Worm (Caenorhabditis elegans) whole organism, late embryonic: Measurements from ENCODE around the gene clec-52.

Experiments used
- C38D4.7 ChIP-seq: fragments of 200-800 bp; sonication (Bioruptor generic); optimal IDR thresholded peaks from 2 replicates; lab custom pipeline; 2018; ENCODE audit warnings: mild to moderate bottlenecking, missing genetic modification characterization, moderate library complexity, missing compliant biosample characterization
- F13H6.1 ChIP-seq: sonication (generic microtip); optimal IDR thresholded peaks from 2 replicates; lab custom pipeline; 2016; ENCODE audit warnings: missing genetic modification characterization, missing compliant biosample characterization
- K02D7.2 ChIP-seq: sonication (generic microtip); optimal IDR thresholded peaks from 2 replicates; lab custom pipeline; 2017; ENCODE audit warnings: mild to moderate bottlenecking, missing genetic modification characterization, missing compliant biosample characterization
- T23F11.4 ChIP-seq: fragments of 200-800 bp; sonication (Bioruptor generic); optimal IDR thresholded peaks from 2 replicates; lab custom pipeline; 2018; ENCODE audit warnings: mild to moderate bottlenecking, missing genetic modification characterization, missing compliant biosample characterization
- ceh-14 ChIP-seq: sonication (generic microtip); optimal IDR thresholded peaks from 2 replicates; lab custom pipeline; 2016; ENCODE audit warnings: missing genotype, missing genetic modification characterization, missing compliant biosample characterization
- ceh-18 ChIP-seq: sonication (generic microtip); optimal IDR thresholded peaks from 2 replicates; lab custom pipeline; 2016; ENCODE audit warnings: missing genetic modification characterization, missing compliant biosample characterization
- ceh-19 ChIP-seq: fragments of 200-800 bp; sonication (Bioruptor generic); optimal IDR thresholded peaks from 2 replicates; lab custom pipeline; 2018; ENCODE audit warnings: mild to moderate bottlenecking, missing genetic modification characterization, missing compliant biosample characterization
- ceh-24 ChIP-seq: sonication (generic microtip); optimal IDR thresholded peaks from 2 replicates; lab custom pipeline; 2016; ENCODE audit warnings: mild to moderate bottlenecking, missing genetic modification characterization, missing compliant biosample characterization
- ceh-34 ChIP-seq: sonication (generic microtip); optimal IDR thresholded peaks from 2 replicates; lab custom pipeline; 2016; ENCODE audit warnings: mild to moderate bottlenecking, missing genetic modification characterization, missing compliant biosample characterization
- ceh-45 ChIP-seq: fragments of 200-800 bp; sonication (Bioruptor generic); IDR thresholded peaks from 2 replicates; pipeline ENCODE4 v1.3.6; 2022; ENCODE audit warnings: missing genetic modification reagents, missing genetic modification characterization, missing compliant biosample characterization
- ceh-48 ChIP-seq: sonication (generic microtip); optimal IDR thresholded peaks from 2 replicates; lab custom pipeline; 2016; ENCODE audit warnings: missing genetic modification characterization, inconsistent platforms, missing compliant biosample characterization
- ceh-6 ChIP-seq: fragments of 200-800 bp; sonication (Bioruptor generic); optimal IDR thresholded peaks from 2 replicates; lab custom pipeline; 2018; ENCODE audit warnings: mild to moderate bottlenecking, missing genetic modification characterization, missing compliant biosample characterization
- ceh-9 ChIP-seq: sonication (generic microtip); optimal IDR thresholded peaks from 2 replicates; lab custom pipeline; 2016; ENCODE audit warnings: mild to moderate bottlenecking, missing genetic modification characterization, inconsistent platforms, missing compliant biosample characterization
- dve-1 ChIP-seq: sonication (generic microtip); optimal IDR thresholded peaks from 2 replicates; lab custom pipeline; 2017; ENCODE audit warnings: antibody characterized with exemption, mild to moderate bottlenecking, missing genetic modification characterization, missing compliant biosample characterization
- elt-2 ChIP-seq: sonication (generic microtip); optimal IDR thresholded peaks from 2 replicates; lab custom pipeline; 2016; ENCODE audit warnings: missing genetic modification reagents, missing genetic modification characterization, missing compliant biosample characterization
- elt-4 ChIP-seq: sonication (generic microtip); optimal IDR thresholded peaks from 2 replicates; lab custom pipeline; 2016; ENCODE audit warnings: missing genetic modification characterization, missing compliant biosample characterization
- eyg-1 ChIP-seq: sonication (generic microtip); optimal IDR thresholded peaks from 2 replicates; lab custom pipeline; 2016; ENCODE audit warnings: missing genotype, missing genetic modification characterization, missing compliant biosample characterization
- fax-1 ChIP-seq: sonication (generic microtip); optimal IDR thresholded peaks from 2 replicates; lab custom pipeline; 2016; ENCODE audit warnings: missing genotype, missing genetic modification characterization, missing compliant biosample characterization
- fkh-10 ChIP-seq: fragments of 150-350 bp; optimal IDR thresholded peaks from 2 replicates; lab custom pipeline; 2014; ENCODE audit warnings: missing biosample characterization, missing genetic modification reagents, missing genetic modification characterization
- gmeb-2 ChIP-seq: sonication (generic microtip); optimal IDR thresholded peaks from 2 replicates; lab custom pipeline; 2016; ENCODE audit warnings: missing genetic modification characterization, inconsistent platforms, missing compliant biosample characterization
- hlh-13 ChIP-seq: fragments of 200-800 bp; sonication (Bioruptor generic); optimal IDR thresholded peaks from 2 replicates; lab custom pipeline; 2018; ENCODE audit warnings: mild to moderate bottlenecking, missing genetic modification characterization, missing compliant biosample characterization
- lim-6 ChIP-seq: sonication (generic microtip); optimal IDR thresholded peaks from 2 replicates; lab custom pipeline; 2016; ENCODE audit warnings: missing genetic modification characterization, missing compliant biosample characterization
- madf-2 ChIP-seq: sonication (generic microtip); optimal IDR thresholded peaks from 2 replicates; lab custom pipeline; 2017; ENCODE audit warnings: missing genetic modification characterization, missing compliant biosample characterization
- nhr-11 ChIP-seq: fragments of 150-350 bp; optimal IDR thresholded peaks from 2 replicates; lab custom pipeline; 2014; ENCODE audit warnings: missing biosample characterization, missing genetic modification characterization
- nhr-232 ChIP-seq: sonication (generic microtip); optimal IDR thresholded peaks from 2 replicates; lab custom pipeline; 2016; ENCODE audit warnings: missing genetic modification characterization, missing compliant biosample characterization
- npax-4 ChIP-seq: sonication (generic microtip); optimal IDR thresholded peaks from 2 replicates; lab custom pipeline; 2016; ENCODE audit warnings: missing genetic modification characterization, missing compliant biosample characterization
- odd-2 ChIP-seq: sonication (generic microtip); optimal IDR thresholded peaks from 2 replicates; lab custom pipeline; 2017; ENCODE audit warnings: antibody characterized with exemption, mild to moderate bottlenecking, missing genetic modification characterization, missing compliant biosample characterization
- pag-3 ChIP-seq: sonication (generic microtip); optimal IDR thresholded peaks from 2 replicates; lab custom pipeline; 2016; ENCODE audit warnings: missing compliant biosample characterization, missing genetic modification characterization, borderline replicate concordance
- pat-9 ChIP-seq: fragments of 200-800 bp; sonication (Bioruptor generic); optimal IDR thresholded peaks from 2 replicates; lab custom pipeline; 2018; ENCODE audit warnings: mild to moderate bottlenecking, missing genetic modification characterization, moderate library complexity, missing compliant biosample characterization
- pha-2 ChIP-seq: sonication (generic microtip); optimal IDR thresholded peaks from 2 replicates; lab custom pipeline; 2017; ENCODE audit warnings: mild to moderate bottlenecking, missing genetic modification characterization, missing compliant biosample characterization
- pqm-1 ChIP-seq: sonication (generic microtip); optimal IDR thresholded peaks from 2 replicates; lab custom pipeline; 2016; ENCODE audit warnings: missing genetic modification characterization, missing compliant biosample characterization
- ref-2 ChIP-seq: sonication (generic microtip); optimal IDR thresholded peaks from 2 replicates; lab custom pipeline; 2016; ENCODE audit warnings: missing genetic modification characterization, missing compliant biosample characterization
- rnt-1 ChIP-seq: sonication (generic microtip); optimal IDR thresholded peaks from 2 replicates; lab custom pipeline; 2016; ENCODE audit warnings: missing genetic modification characterization, missing compliant biosample characterization
- sox-2 ChIP-seq: fragments of 200-800 bp; sonication (Bioruptor generic); IDR thresholded peaks from 2 replicates; pipeline ENCODE4 v1.3.6; 2022; ENCODE audit warnings: missing genetic modification reagents, missing genetic modification characterization, missing compliant biosample characterization
- sox-4 ChIP-seq: sonication (generic microtip); optimal IDR thresholded peaks from 2 replicates; lab custom pipeline; 2017; ENCODE audit warnings: mild to moderate bottlenecking, missing genetic modification characterization, inconsistent platforms, missing compliant biosample characterization
- syd-9 ChIP-seq: sonication (generic microtip); optimal IDR thresholded peaks from 2 replicates; lab custom pipeline; 2016; ENCODE audit warnings: mild to moderate bottlenecking, missing genetic modification characterization, moderate library complexity, missing compliant biosample characterization
- tbx-2 ChIP-seq: sonication (generic microtip); optimal IDR thresholded peaks from 2 replicates; lab custom pipeline; 2016; ENCODE audit warnings: missing genetic modification characterization, missing compliant biosample characterization
- unc-42 ChIP-seq: sonication (generic microtip); optimal IDR thresholded peaks from 2 replicates; lab custom pipeline; 2016; ENCODE audit warnings: missing genotype, missing genetic modification characterization, missing compliant biosample characterization
- zip-5 ChIP-seq: sonication (generic microtip); optimal IDR thresholded peaks from 2 replicates; lab custom pipeline; 2016; ENCODE audit warnings: missing genetic modification characterization, missing compliant biosample characterization

clec-52 gene

DNA sequence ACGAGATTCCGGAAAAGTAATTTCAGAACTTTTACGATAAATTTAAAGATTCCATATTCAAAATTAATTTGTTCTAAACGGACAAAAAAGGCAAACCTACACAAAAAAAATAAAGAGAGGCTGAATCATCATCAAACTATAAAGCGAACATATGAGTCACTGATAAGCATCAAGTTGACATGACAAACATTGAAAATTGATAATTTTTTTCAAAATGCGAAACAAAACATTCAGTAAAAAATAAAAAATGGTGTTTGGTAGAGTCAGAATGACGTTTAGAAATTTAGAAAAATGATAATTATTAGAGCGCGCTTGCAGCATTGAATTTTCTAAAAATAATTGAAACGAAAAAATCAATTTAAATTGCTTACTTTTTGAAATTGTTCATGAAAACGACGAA, 31.3 kb upstream of the clec-52 start:
- TF ChIP-seq npax-4 = no peak
- no peak for TF ChIP-seq C38D4.7 (GFP tag; lab: Kevin White, UChicago)
- no peak for TF ChIP-seq unc-42 (tag; lab: Kevin White, UChicago)
- no peak for TF ChIP-seq sox-4 (tag; lab: Kevin White, UChicago)
- no peak for TF ChIP-seq nhr-232 (tag; lab: Kevin White, UChicago)
- no peak for TF ChIP-seq hlh-13 (GFP tag; lab: Kevin White, UChicago)
- TF ChIP-seq ceh-48 (tag; lab: Kevin White, UChicago) = no peak
- TF ChIP-seq dve-1 (tag; lab: Kevin White, UChicago) = no peak
- TF ChIP-seq F13H6.1 (tag; lab: Kevin White, UChicago) = no peak
- no peak for TF ChIP-seq nhr-11
- no peak for TF ChIP-seq lim-6 (tag; lab: Kevin White, UChicago)
- TF ChIP-seq T23F11.4 (GFP tag; lab: Kevin White, UChicago) = no peak
- no peak for TF ChIP-seq elt-4 (tag; lab: Kevin White, UChicago)
- TF ChIP-seq elt-2 (tag; lab: Kevin White, UChicago) = no peak
- no peak for TF ChIP-seq ceh-14 (tag; lab: Kevin White, UChicago)
- no peak for TF ChIP-seq ceh-24 (tag; lab: Kevin White, UChicago)
- TF ChIP-seq, all 69 proteins: peak for 0

- TF ChIP-seq ceh-19 = no peak
- no peak for TF ChIP-seq fax-1 (tag; lab: Kevin White, UChicago)
- TF ChIP-seq sox-2 (GFP tag; lab: Robert Waterston, UW) = no peak
- no peak for TF ChIP-seq elt-4 (tag; lab: Kevin White, UChicago)
- no peak for TF ChIP-seq gmeb-2
- TF ChIP-seq fkh-10 (GFP tag; lab: Kevin White, UChicago) = no peak
- TF ChIP-seq T23F11.4 (GFP tag; lab: Kevin White, UChicago) = no peak
- no peak for TF ChIP-seq K02D7.2 (tag; lab: Kevin White, UChicago)
- no peak for TF ChIP-seq dve-1 (tag; lab: Kevin White, UChicago)
- TF ChIP-seq syd-9 (tag; lab: Kevin White, UChicago) = no peak
- no peak for TF ChIP-seq unc-42 (tag; lab: Kevin White, UChicago)
- no peak for TF ChIP-seq ceh-45
- no peak for TF ChIP-seq ceh-24 (tag; lab: Kevin White, UChicago)
- TF ChIP-seq eyg-1 = no peak
- TF ChIP-seq ceh-9 (tag; lab: Kevin White, UChicago) = no peak
- TF ChIP-seq pat-9 (tag; lab: Kevin White, UChicago) = no peak
- TF ChIP-seq zip-5 (tag; lab: Kevin White, UChicago) = no peak
- TF ChIP-seq, all 69 proteins: peak for 0
These were observed 30.7 kb upstream of the clec-52 start for ce11 chrIV:8199274-8199673.

ce11 chrIV:8198851-8199250, 30.3 kb upstream of the clec-52 start, which contains the start of gene wsp-1:
wsp-1 (minus strand) TSS chrIV:8198951.
- TF ChIP-seq ceh-6 (GFP tag; lab: Kevin White, UChicago) (no peak), rnt-1 (tag; lab: Kevin White, UChicago) (no peak), fax-1 (tag; lab: Kevin White, UChicago) (no peak), ceh-34 (tag; lab: Kevin White, UChicago) (no peak), pag-3 (tag; lab: Kevin White, UChicago) (no peak), ref-2 (no peak), ceh-9 (tag; lab: Kevin White, UChicago) (no peak), madf-2 (tag; lab: Kevin White, UChicago) (no peak), ceh-18 (tag; lab: Kevin White, UChicago) (no peak), odd-2 (tag; lab: Kevin White, UChicago) (no peak), unc-42 (tag; lab: Kevin White, UChicago) (no peak), pqm-1 (tag; lab: Kevin White, UChicago) (no peak), dve-1 (tag; lab: Kevin White, UChicago) (no peak), tbx-2 (tag; lab: Kevin White, UChicago) (no peak), pha-2 (tag; lab: Kevin White, UChicago) (no peak), eyg-1 (no peak)
- TF ChIP-seq, all 69 proteins: peak for 0
